Worm (Caenorhabditis elegans): ENCODE data around the gene C39E9.12.

The C39E9.12 gene

ce11 chrIV:13116679-13117078 is 22.9 kb downstream of the C39E9.12 start:
- no peak for TF ChIP-seq pat-9 (tag; optimal IDR thresholded peaks at IDR 0.05)

- TF ChIP-seq nfya-1 (tag; optimal IDR thresholded peaks at IDR 0.05) = peak; percentile 3
- TF ChIP-seq pat-9 (tag; optimal IDR thresholded peaks at IDR 0.05) = no peak
- no peak for TF ChIP-seq che-1 (tag; optimal IDR thresholded peaks at IDR 0.05)
- TF ChIP-seq ttx-3 (tag; optimal IDR thresholded peaks at IDR 0.05) = no peak
- no peak for TF ChIP-seq ceh-48 (tag; optimal IDR thresholded peaks at IDR 0.05)
- TF ChIP-seq ets-4 (tag; optimal IDR thresholded peaks at IDR 0.05) = no peak
- no peak for TF ChIP-seq ceh-19 (GFP tag; optimal IDR thresholded peaks at IDR 0.05)
- no peak for TF ChIP-seq zip-5 (tag; optimal IDR thresholded peaks at IDR 0.05)
Observed at ce11 chrIV:13118794-13119193, 25.0 kb downstream of the C39E9.12 start, which contains the start of gene unc-30. unc-30 (plus strand) TSS chrIV:13118977.

ce11 chrIV:13121396-13121795 is 27.6 kb downstream of the C39E9.12 start:
- TF ChIP-seq unc-42 (tag; optimal IDR thresholded peaks at IDR 0.05) (peak; percentile 51), pha-4 (tag; optimal IDR thresholded peaks at IDR 0.05) (no peak)

- TF ChIP-seq unc-3 (GFP tag; conservative IDR thresholded peaks at IDR 0.05) = no peak
- no peak for TF ChIP-seq unc-3 (tag; optimal IDR thresholded peaks at IDR 0.05)
- TF ChIP-seq ama-1 (optimal IDR thresholded peaks at IDR 0.05) = no peak
- TF ChIP-seq tbx-7 (tag; optimal IDR thresholded peaks at IDR 0.05) = no peak
- TF ChIP-seq ceh-18 (tag; optimal IDR thresholded peaks at IDR 0.05) = peak; percentile 14
- TF ChIP-seq nfya-1 (tag; optimal IDR thresholded peaks at IDR 0.05) = peak; percentile 7
- TF ChIP-seq ceh-34 (tag; optimal IDR thresholded peaks at IDR 0.05) = peak; percentile 2
- TF ChIP-seq hlh-8 (tag; optimal IDR thresholded peaks at IDR 0.05) = no peak
- no peak for TF ChIP-seq sox-4 (tag; optimal IDR thresholded peaks at IDR 0.05)
- no peak for TF ChIP-seq ceh-24 (tag; optimal IDR thresholded peaks at IDR 0.05)
- no peak for TF ChIP-seq elt-2 (tag; optimal IDR thresholded peaks at IDR 0.05)
- no peak for TF ChIP-seq pag-3 (tag; optimal IDR thresholded peaks at IDR 0.05; ENCODE audit: borderline replicate concordance)
- TF ChIP-seq unc-55 (GFP tag; optimal IDR thresholded peaks at IDR 0.05) = no peak
- peak; percentile 51 for TF ChIP-seq rnt-1 (tag; optimal IDR thresholded peaks at IDR 0.05)
- TF ChIP-seq unc-86 (tag; optimal IDR thresholded peaks at IDR 0.05) = no peak
Observed at ce11 chrIV:13125999-13126398, 32.2 kb downstream of the C39E9.12 start.

ce11 chrIV:13127720-13128119 is 33.9 kb downstream of the C39E9.12 start:
- TF ChIP-seq sox-2 (GFP tag; IDR thresholded peaks at IDR 0.05) = no peak
- peak; percentile 8 for TF ChIP-seq fax-1 (tag; optimal IDR thresholded peaks at IDR 0.05)
- TF ChIP-seq hlh-13 (GFP tag; optimal IDR thresholded peaks at IDR 0.05) = no peak
- peak; percentile 62 for TF ChIP-seq unc-42 (tag; optimal IDR thresholded peaks at IDR 0.05)

- TF ChIP-seq C08G9.2 (tag; optimal IDR thresholded peaks at IDR 0.05) = no peak
- no peak for TF ChIP-seq fkh-6 (tag; optimal IDR thresholded peaks at IDR 0.05)
- no peak for TF ChIP-seq Y22D7AL.16 (tag; optimal IDR thresholded peaks at IDR 0.05)
- no peak for TF ChIP-seq gmeb-2 (tag; optimal IDR thresholded peaks at IDR 0.05)
- TF ChIP-seq lim-6 (tag; optimal IDR thresholded peaks at IDR 0.05) = no peak
- no peak for TF ChIP-seq ttx-3 (tag; optimal IDR thresholded peaks at IDR 0.05)
- no peak for TF ChIP-seq pros-1 (tag; optimal IDR thresholded peaks at IDR 0.05)
- TF ChIP-seq ceh-18 (tag; optimal IDR thresholded peaks at IDR 0.05) = no peak
- TF ChIP-seq ceh-14 (tag; optimal IDR thresholded peaks at IDR 0.05) = no peak
- TF ChIP-seq hlh-30 (tag; optimal IDR thresholded peaks at IDR 0.05; ENCODE audit: insufficient read depth) = no peak
- TF ChIP-seq nhr-11 (tag; optimal IDR thresholded peaks at IDR 0.05) = no peak
- TF ChIP-seq ets-4 (tag; optimal IDR thresholded peaks at IDR 0.05) = no peak
- TF ChIP-seq rnt-1 (tag; optimal IDR thresholded peaks at IDR 0.05) = no peak
- TF ChIP-seq ama-1 (optimal IDR thresholded peaks at IDR 0.05) = no peak
- TF ChIP-seq fax-1 (tag; optimal IDR thresholded peaks at IDR 0.05) = no peak
- no peak for TF ChIP-seq elt-2 (tag; optimal IDR thresholded peaks at IDR 0.05)
- no peak for TF ChIP-seq eyg-1 (tag; optimal IDR thresholded peaks at IDR 0.05)
- no peak for TF ChIP-seq ceh-30 (tag; optimal IDR thresholded peaks at IDR 0.05)
- TF ChIP-seq pha-2 (tag; optimal IDR thresholded peaks at IDR 0.05) = no peak
Observed at ce11 chrIV:13142254-13142653, 48.4 kb downstream of the C39E9.12 start, which contains the start of gene spe-43. spe-43 (minus strand) TSS chrIV:13142354.

Measured in whole organism, late embryonic.